Worm (Caenorhabditis elegans): Measurements from ENCODE around the gene K08D10.10.

ce11 chrIV:4173789-4174188 lies 21.8 kb downstream of the K08D10.10 start, which contains the start of gene rnp-3:
- no peak for TF ChIP-seq B0019.2 (GFP tag; conservative IDR thresholded peaks at IDR 0.05)
- no peak for TF ChIP-seq lin-54 (GFP tag; optimal IDR thresholded peaks at IDR 0.05)
- TF ChIP-seq unc-62 (GFP tag; optimal IDR thresholded peaks at IDR 0.05) = no peak
- no peak for TF ChIP-seq rec-8 (tag; optimal IDR thresholded peaks at IDR 0.05)
- TF ChIP-seq F22D6.2 (tag; optimal IDR thresholded peaks at IDR 0.05) = no peak
- no peak for TF ChIP-seq B0035.1 (tag; optimal IDR thresholded peaks at IDR 0.05)
- no peak for TF ChIP-seq nfya-1 (tag; optimal IDR thresholded peaks at IDR 0.05; ENCODE audit: borderline replicate concordance, insufficient read depth)
